Fruit fly (Drosophila melanogaster): ENCODE results near the gene EndoA.
A peak's percentile ranks its signal among the peaks of the same experiment; 100 is the strongest.

The EndoA gene

DNA sequence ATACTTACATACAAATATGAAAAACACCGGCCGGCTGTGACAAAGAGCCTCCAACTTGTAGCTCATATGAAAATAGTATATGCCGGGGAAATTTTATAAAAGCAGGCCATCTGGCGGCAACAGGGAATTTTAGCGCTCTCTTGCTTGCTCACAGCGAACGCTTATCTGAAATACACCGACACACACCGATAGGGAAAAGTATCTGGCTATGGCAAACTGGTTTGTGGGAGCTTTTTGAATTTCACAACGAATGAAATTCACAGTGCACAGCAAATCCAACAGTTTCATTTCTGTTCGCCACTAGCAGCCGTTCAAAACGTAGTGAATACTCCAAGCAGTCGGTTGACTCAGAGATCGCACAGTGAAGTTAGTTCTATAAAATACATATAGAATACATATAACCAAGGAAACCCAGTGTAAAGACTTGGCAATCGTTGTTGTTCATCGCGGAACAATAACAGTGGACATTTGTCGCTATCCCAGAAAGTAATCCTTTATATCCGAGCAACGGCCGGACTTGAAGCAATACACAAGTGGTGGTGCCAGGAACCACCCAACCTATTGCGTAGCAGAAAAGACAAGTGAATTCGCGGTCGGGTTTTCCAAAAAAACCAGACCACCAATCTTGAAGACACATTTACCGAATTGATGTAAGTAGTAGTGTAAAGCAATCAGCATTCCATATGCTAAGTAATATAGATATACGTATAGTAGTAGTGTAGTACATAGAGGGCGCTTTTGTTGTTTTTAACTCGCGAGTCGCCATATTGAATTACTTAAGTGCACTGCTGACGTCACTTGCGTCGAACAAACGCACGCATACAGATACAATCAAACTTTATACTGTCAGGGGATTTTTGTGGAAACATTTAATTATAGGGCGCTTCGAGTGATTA, 11.8 kb downstream of the EndoA start (continued):
- TF ChIP-seq CG4360 (GFP tag; IDR thresholded peaks at IDR 0.05) (peak; percentile 43), az2 (GFP tag; optimal IDR thresholded peaks at IDR 0.05) (no peak), nom (GFP tag; optimal IDR thresholded peaks at IDR 0.05) (peak; percentile 51), CG2199 (GFP tag; IDR thresholded peaks at IDR 0.05) (peak; percentile 93), ato (GFP tag; IDR thresholded peaks at IDR 0.05; ENCODE audit: partially characterized antibody) (no peak), scrt (GFP tag; optimal IDR thresholded peaks at IDR 0.05) (peak; percentile 91), toy (GFP tag; IDR thresholded peaks at IDR 0.05) (no peak), ttk (GFP tag; IDR thresholded peaks at IDR 0.05) (no peak), CG17802 (tag; optimal IDR thresholded peaks at IDR 0.05) (no peak), Sox102F (GFP tag; optimal IDR thresholded peaks at IDR 0.05) (no peak), Fer1 (GFP tag; optimal IDR thresholded peaks at IDR 0.05) (peak; percentile 68), trem (tag; optimal IDR thresholded peaks at IDR 0.05) (no peak), tup (GFP tag; optimal IDR thresholded peaks at IDR 0.05) (no peak), CG13894 (tag; optimal IDR thresholded peaks at IDR 0.05) (peak; percentile 61), CG1602 (GFP tag; optimal IDR thresholded peaks at IDR 0.05) (no peak), CG12942 (GFP tag; optimal IDR thresholded peaks at IDR 0.05) (no peak), Myb (GFP tag; optimal IDR thresholded peaks at IDR 0.05) (peak; percentile 14), CG17359 (tag; optimal IDR thresholded peaks at IDR 0.05) (peak; percentile 35), Hand (GFP tag; optimal IDR thresholded peaks at IDR 0.05) (peak; percentile 7), Mes4 (GFP tag; optimal IDR thresholded peaks at IDR 0.05) (no peak), CG1529 (GFP tag; optimal IDR thresholded peaks at IDR 0.05) (no peak), abd-A (tag; optimal IDR thresholded peaks at IDR 0.05) (peak; percentile 46), chinmo (GFP tag; IDR thresholded peaks at IDR 0.05; ENCODE audit: partially characterized antibody) (peak; percentile 94), pzg (GFP tag; optimal IDR thresholded peaks at IDR 0.05) (no peak), tgo (GFP tag; IDR thresholded peaks at IDR 0.05) (no peak), CTCF (GFP tag; optimal IDR thresholded peaks at IDR 0.05) (peak; percentile 92), grau (tag; optimal IDR thresholded peaks at IDR 0.05) (peak; percentile 28), CG3838 (GFP tag; optimal IDR thresholded peaks at IDR 0.05) (no peak), CG8478 (optimal IDR thresholded peaks at IDR 0.05) (no peak), Dll (GFP tag; IDR thresholded peaks at IDR 0.05; ENCODE audit: partially characterized antibody) (no peak), CG34376 (GFP tag; optimal IDR thresholded peaks at IDR 0.05) (peak; percentile 88), CG11247 (GFP tag; IDR thresholded peaks at IDR 0.05) (no peak), corto (GFP tag; optimal IDR thresholded peaks at IDR 0.05) (peak; percentile 59), Doc3 (GFP tag; IDR thresholded peaks at IDR 0.05; ENCODE audit: partially characterized antibody) (no peak), pho (GFP tag; optimal IDR thresholded peaks at IDR 0.05) (no peak), D19B (GFP tag; optimal IDR thresholded peaks at IDR 0.05) (no peak), row (GFP tag; IDR thresholded peaks at IDR 0.05) (peak; percentile 11; the same call in 1 of the 3 replicates), sug (tag; optimal IDR thresholded peaks at IDR 0.05) (peak; percentile 9), CG12769 (tag; optimal IDR thresholded peaks at IDR 0.05) (peak; percentile 61), wor (GFP tag; IDR thresholded peaks at IDR 0.05) (no peak), dati (GFP tag; IDR thresholded peaks at IDR 0.05) (no peak), CG7745 (tag; optimal IDR thresholded peaks at IDR 0.05) (no peak), CG2889 (GFP tag; IDR thresholded peaks at IDR 0.05) (no peak), z (GFP tag; IDR thresholded peaks at IDR 0.05) (0 out of 3 replicates have a peak, but pooled peaks have one; percentile 28), Xrp1 (GFP tag; IDR thresholded peaks at IDR 0.05) (peak; percentile 96), ranshi (GFP tag; IDR thresholded peaks at IDR 0.05) (peak; percentile 17; the same call in 1 of the 2 replicates), CG6254 (GFP tag; optimal IDR thresholded peaks at IDR 0.05) (no peak), disco-r (GFP tag; optimal IDR thresholded peaks at IDR 0.05) (peak; percentile 5), unc-4 (GFP tag; IDR thresholded peaks at IDR 0.05; ENCODE audit: partially characterized antibody) (0 out of 2 replicates have a peak, but pooled peaks have one; percentile 16)

Measured in whole organism, embryonic.